Fruit fly (Drosophila melanogaster) S2 (cell line): ENCODE data around the gene kumpel.

Source experiments
- CG8478 ChIP-seq: fragments of >200 bp; optimal IDR thresholded peaks from 2 replicates; lab custom pipeline; 2018
- CTCF ChIP-seq, 2 experiments: fragments of >200 bp; optimal IDR thresholded peaks; 2 replicates each; lab custom pipeline; 2018

DNA sequence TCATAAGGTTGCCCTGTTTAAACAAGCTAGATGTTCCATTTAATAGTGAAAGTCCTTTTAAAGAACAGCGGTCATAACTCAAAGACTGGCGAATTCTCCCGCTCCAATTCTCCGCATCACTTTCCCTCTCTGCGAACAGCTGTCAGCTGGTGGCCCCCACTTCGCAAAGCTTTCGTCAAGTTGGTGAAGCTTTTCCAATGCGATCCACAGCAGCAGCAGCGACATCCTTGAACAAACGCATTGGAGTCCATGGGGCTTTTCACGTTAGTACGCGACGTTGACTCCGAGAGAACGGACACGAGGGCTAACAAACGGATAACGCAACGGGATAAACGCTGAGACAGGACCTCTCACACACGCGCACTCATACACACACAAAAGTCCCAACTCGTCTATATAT lies 63.0 kb downstream of the kumpel start, which contains the start of gene fid:
- TF ChIP-seq CTCF (optimal IDR thresholded peaks at IDR 0.05; lab: Kevin White, UChicago) (no peak), CG8478 (lab: Kevin White, UChicago) (no peak)
